Worm (Caenorhabditis elegans) whole organism, young adult: ENCODE data around the gene wdr-54.
A peak's percentile ranks its signal among the peaks of the same experiment; 100 is the strongest.

Experiments used
- B0261.1 ChIP-seq: sonication (generic microtip); optimal IDR thresholded peaks from 2 replicates; lab custom pipeline; 2016; ENCODE audit warnings: mild to moderate bottlenecking, missing genetic modification characterization, moderate library complexity, missing compliant biosample characterization
- C17E4.6 ChIP-seq: fragments of 200-800 bp; sonication (Bioruptor generic); IDR thresholded peaks from 2 replicates; pipeline ENCODE4 v1.3.6; 2022; ENCODE audit warnings: missing genetic modification reagents, missing genetic modification characterization, missing compliant biosample characterization
- F37B4.10 ChIP-seq: fragments of 200-800 bp; sonication (Bioruptor generic); IDR thresholded peaks from 2 replicates; pipeline ENCODE4 v1.3.6; 2022; ENCODE audit warnings: missing genetic modification characterization, missing compliant biosample characterization
- F49E8.2 ChIP-seq: sonication (generic microtip); optimal IDR thresholded peaks from 3 replicates; lab custom pipeline; 2017; ENCODE audit warnings: missing genetic modification characterization, mild to moderate bottlenecking, missing compliant biosample characterization, antibody characterized with exemption, moderate library complexity; ENCODE audit not compliant: insufficient read depth
- F55B11.4 ChIP-seq: sonication (generic microtip); optimal IDR thresholded peaks from 2 replicates; lab custom pipeline; 2016; ENCODE audit warnings: missing compliant biosample characterization, missing genetic modification characterization, borderline replicate concordance; ENCODE audit not compliant: insufficient read depth
- K11D2.4 ChIP-seq: fragments of 200-800 bp; sonication (Bioruptor generic); IDR thresholded peaks from 2 replicates; pipeline ENCODE4 v1.3.6; 2022; ENCODE audit warnings: missing genetic modification reagents, missing genetic modification characterization, missing compliant biosample characterization
- K12H6.12 ChIP-seq: fragments of 200-800 bp; sonication (Bioruptor generic); optimal IDR thresholded peaks from 2 replicates; lab custom pipeline; 2018; ENCODE audit warnings: mild to moderate bottlenecking, missing genetic modification characterization, missing compliant biosample characterization
- Y56A3A.18 ChIP-seq: fragments of 200-800 bp; sonication (Bioruptor generic); IDR thresholded peaks from 2 replicates; pipeline ENCODE4 v1.3.6; 2022; ENCODE audit warnings: missing genetic modification reagents, missing genetic modification characterization, missing compliant biosample characterization
- Y95B8A.8 ChIP-seq: fragments of 200-800 bp; sonication (Bioruptor generic); IDR thresholded peaks from 2 replicates; pipeline ENCODE4 v1.3.6; 2022; ENCODE audit warnings: missing genetic modification reagents, missing genetic modification characterization, missing compliant biosample characterization
- ZK185.1 ChIP-seq: sonication (generic microtip); optimal IDR thresholded peaks from 2 replicates; lab custom pipeline; 2016; ENCODE audit warnings: mild to moderate bottlenecking, missing genetic modification characterization, missing compliant biosample characterization; ENCODE audit not compliant: poor library complexity, severe bottlenecking
- akir-1 ChIP-seq: fragments of 200-800 bp; sonication (Bioruptor generic); optimal IDR thresholded peaks from 2 replicates; lab custom pipeline; 2018; ENCODE audit warnings: mild to moderate bottlenecking, missing genetic modification characterization, moderate library complexity, missing compliant biosample characterization
- athp-1 ChIP-seq: sonication (generic microtip); optimal IDR thresholded peaks from 2 replicates; lab custom pipeline; 2017; ENCODE audit warnings: mild to moderate bottlenecking, missing genetic modification characterization, missing compliant biosample characterization
- attf-5 ChIP-seq: fragments of 200-800 bp; sonication (Bioruptor generic); optimal IDR thresholded peaks from 2 replicates; lab custom pipeline; 2018; ENCODE audit warnings: mild to moderate bottlenecking, missing genetic modification characterization, missing compliant biosample characterization
- cebp-2 ChIP-seq: fragments of 200-800 bp; sonication (Bioruptor generic); IDR thresholded peaks from 2 replicates; pipeline ENCODE4 v1.3.6; 2022; ENCODE audit warnings: missing genetic modification characterization, missing compliant biosample characterization
- chd-7 ChIP-seq: sonication (generic microtip); optimal IDR thresholded peaks from 2 replicates; lab custom pipeline; 2016; ENCODE audit warnings: mild to moderate bottlenecking, missing genetic modification characterization, moderate library complexity, missing compliant biosample characterization
- dpl-1 ChIP-seq: fragments of 150-350 bp; optimal IDR thresholded peaks from 2 replicates; lab custom pipeline; 2014; ENCODE audit warnings: missing biosample characterization, missing genetic modification reagents, missing genetic modification characterization
- efl-1 ChIP-seq: fragments of 150-350 bp; optimal IDR thresholded peaks from 2 replicates; lab custom pipeline; 2014; ENCODE audit warnings: missing biosample characterization, missing genetic modification reagents, missing genetic modification characterization
- egl-18 ChIP-seq: fragments of 200-800 bp; sonication (Bioruptor generic); IDR thresholded peaks from 2 replicates; pipeline ENCODE4 v1.3.6; 2022; ENCODE audit warnings: missing genetic modification reagents, missing genetic modification characterization, missing compliant biosample characterization
- fkh-3 ChIP-seq: sonication (generic microtip); optimal IDR thresholded peaks from 2 replicates; lab custom pipeline; 2016; ENCODE audit warnings: mild to moderate bottlenecking, missing genetic modification characterization, missing compliant biosample characterization
- gei-17 ChIP-seq: fragments of 200-800 bp; sonication (Bioruptor generic); optimal IDR thresholded peaks from 2 replicates; lab custom pipeline; 2018; ENCODE audit warnings: mild to moderate bottlenecking, missing genetic modification characterization, missing compliant biosample characterization
- hlh-26 ChIP-seq: fragments of 200-800 bp; sonication (Bioruptor generic); conservative IDR thresholded peaks from 2 replicates; pipeline ENCODE4 v1.3.6; 2022; ENCODE audit warnings: missing genetic modification reagents, missing genetic modification characterization, missing compliant biosample characterization
- hsf-1 ChIP-seq: fragments of 200-800 bp; sonication (Bioruptor generic); IDR thresholded peaks from 2 replicates; pipeline ENCODE4 v1.3.6; 2022; ENCODE audit warnings: missing genetic modification reagents, missing genetic modification characterization, missing compliant biosample characterization
- lag-1 ChIP-seq: fragments of 200-800 bp; sonication (Bioruptor generic); IDR thresholded peaks from 2 replicates; pipeline ENCODE4 v1.3.6; 2022; ENCODE audit warnings: missing genetic modification reagents, missing genetic modification characterization, missing compliant biosample characterization
- let-607 ChIP-seq, 2 experiments: fragments of 200-800 bp in 1 of 2; sonication (Bioruptor generic) in 1 of 2; sonication (generic microtip) in 1 of 2; optimal IDR thresholded peaks; 2 replicates each; lab custom pipeline; 2016 to 2018; ENCODE audit warnings: mild to moderate bottlenecking in 2 of 2, missing compliant biosample characterization in 2 of 2, missing genetic modification characterization in 2 of 2, moderate library complexity in 2 of 2, missing genotype in 1 of 2
- lin-54 ChIP-seq: fragments of 200-800 bp; sonication (Bioruptor generic); optimal IDR thresholded peaks from 2 replicates; lab custom pipeline; 2018; ENCODE audit warnings: mild to moderate bottlenecking, missing genetic modification characterization, missing compliant biosample characterization
- lsl-1 ChIP-seq: fragments of 200-800 bp; sonication (Bioruptor generic); optimal IDR thresholded peaks from 2 replicates; lab custom pipeline; 2018; ENCODE audit warnings: mild to moderate bottlenecking, missing genetic modification characterization, moderate library complexity, missing compliant biosample characterization
- madf-3 ChIP-seq: fragments of 200-800 bp; sonication (Bioruptor generic); IDR thresholded peaks from 2 replicates; pipeline ENCODE4 v1.3.6; 2022; ENCODE audit warnings: missing genetic modification reagents, missing genetic modification characterization, missing compliant biosample characterization
- madf-6 ChIP-seq: fragments of 200-800 bp; sonication (Bioruptor generic); IDR thresholded peaks from 2 replicates; pipeline ENCODE4 v1.3.6; 2022; ENCODE audit warnings: missing genetic modification reagents, missing genetic modification characterization, missing compliant biosample characterization
- madf-8 ChIP-seq: fragments of 200-800 bp; sonication (Bioruptor generic); conservative IDR thresholded peaks from 2 replicates; pipeline ENCODE4 v1.3.6; 2022; ENCODE audit warnings: missing genetic modification reagents, missing genetic modification characterization, missing compliant biosample characterization
- mcd-1 ChIP-seq: fragments of 200-800 bp; sonication (Bioruptor generic); IDR thresholded peaks from 2 replicates; pipeline ENCODE4 v1.3.6; 2022; ENCODE audit warnings: missing genetic modification reagents, missing genetic modification characterization, missing compliant biosample characterization
- nfyb-1 ChIP-seq: fragments of 200-800 bp; sonication (Bioruptor generic); IDR thresholded peaks from 2 replicates; pipeline ENCODE4 v1.3.6; 2022; ENCODE audit warnings: missing genetic modification reagents, missing genetic modification characterization, missing compliant biosample characterization
- nhr-80 ChIP-seq: sonication (generic microtip); optimal IDR thresholded peaks from 2 replicates; lab custom pipeline; 2016; ENCODE audit warnings: missing genetic modification characterization, missing compliant biosample characterization
- somi-1 ChIP-seq: fragments of 200-800 bp; sonication (Bioruptor generic); optimal IDR thresholded peaks from 2 replicates; lab custom pipeline; 2018; ENCODE audit warnings: mild to moderate bottlenecking, missing genetic modification characterization, missing compliant biosample characterization
- sptf-2 ChIP-seq: fragments of 200-800 bp; sonication (Bioruptor generic); optimal IDR thresholded peaks from 2 replicates; lab custom pipeline; 2018; ENCODE audit warnings: mild to moderate bottlenecking, missing genetic modification characterization, missing compliant biosample characterization
- unc-130 ChIP-seq: sonication (generic microtip); optimal IDR thresholded peaks from 2 replicates; lab custom pipeline; 2016; ENCODE audit warnings: missing genetic modification reagents, missing genetic modification characterization, missing compliant biosample characterization
- zim-3 ChIP-seq: sonication (generic microtip); optimal IDR thresholded peaks from 2 replicates; lab custom pipeline; 2017; ENCODE audit warnings: mild to moderate bottlenecking, missing genetic modification characterization, moderate library complexity, missing compliant biosample characterization
- ztf-6 ChIP-seq: fragments of 200-800 bp; sonication (Bioruptor generic); IDR thresholded peaks from 2 replicates; pipeline ENCODE4 v1.3.6; 2022; ENCODE audit warnings: missing genetic modification reagents, missing genetic modification characterization, missing compliant biosample characterization

The wdr-54 gene

ce11 chrX:852739-853268 is 24.1 kb downstream of the wdr-54 start:
- TF ChIP-seq gei-17 (no peak), ZK185.1 (tag; lab: Kevin White, UChicago) (no peak), B0261.1 (no peak), K12H6.12 (tag; lab: Kevin White, UChicago) (no peak), akir-1 (GFP tag; lab: Kevin White, UChicago) (no peak), unc-130 (GFP tag; lab: Kevin White, UChicago) (no peak), attf-5 (no peak), somi-1 (GFP tag; lab: Kevin White, UChicago) (no peak), lsl-1 (GFP tag; lab: Kevin White, UChicago) (no peak), nfyb-1 (GFP tag; lab: Robert Waterston, UW) (no peak), chd-7 (tag; lab: Kevin White, UChicago) (no peak), lin-54 (GFP tag; lab: Kevin White, UChicago) (no peak), madf-8 (GFP tag; lab: Robert Waterston, UW) (no peak)

- no peak for TF ChIP-seq ztf-6 (GFP tag; lab: Robert Waterston, UW)
- no peak for TF ChIP-seq mcd-1 (GFP tag; lab: Robert Waterston, UW)
- no peak for TF ChIP-seq egl-18 (GFP tag; lab: Robert Waterston, UW)
- no peak for TF ChIP-seq F55B11.4 (tag; lab: Kevin White, UChicago)
- no peak for TF ChIP-seq F37B4.10
- no peak for TF ChIP-seq sptf-2 (GFP tag; lab: Kevin White, UChicago)
- TF ChIP-seq athp-1 (tag; lab: Kevin White, UChicago), result no peak
- TF ChIP-seq fkh-3 (tag; lab: Kevin White, UChicago), result no peak
- TF ChIP-seq nhr-80 (tag; lab: Kevin White, UChicago), result no peak
Observed at ce11 chrX:853604-854003, 24.9 kb downstream of the wdr-54 start.

ce11 chrX:857658-858057 is 29.0 kb downstream of the wdr-54 start:
- TF ChIP-seq F49E8.2 (tag; lab: Kevin White, UChicago), result no peak
- no peak for TF ChIP-seq gei-17
- no peak for TF ChIP-seq K11D2.4 (GFP tag; lab: Robert Waterston, UW)
- TF ChIP-seq cebp-2, result no peak
- TF ChIP-seq lag-1, result no peak
- no peak for TF ChIP-seq hlh-26
- no peak for TF ChIP-seq Y56A3A.18
- TF ChIP-seq efl-1 (GFP tag; lab: Kevin White, UChicago), result no peak
- TF ChIP-seq fkh-3 (tag; lab: Kevin White, UChicago), result no peak
- TF ChIP-seq zim-3, result no peak
- TF ChIP-seq let-607 (tag; optimal IDR thresholded peaks at IDR 0.05; lab: Kevin White, UChicago), result no peak
- TF ChIP-seq hsf-1, result 0 out of 2 replicates have a peak, but pooled peaks have one; percentile 30
- no peak for TF ChIP-seq Y95B8A.8 (GFP tag; lab: Robert Waterston, UW)
- TF ChIP-seq madf-6, result no peak
- no peak for TF ChIP-seq dpl-1 (GFP tag; lab: Kevin White, UChicago)
- TF ChIP-seq madf-3 (GFP tag; lab: Robert Waterston, UW), result 0 out of 2 replicates have a peak, but pooled peaks have one; percentile 32
- no peak for TF ChIP-seq C17E4.6 (GFP tag; lab: Robert Waterston, UW)
